Worm (Caenorhabditis elegans): ENCODE data around the gene nucl-1.

ce11 chrIV:8289505-8289579 is at the start of gene nucl-1:
- no peak for TF ChIP-seq nhr-67 (tag; optimal IDR thresholded peaks at IDR 0.05)
- no peak for TF ChIP-seq ama-1 (optimal IDR thresholded peaks at IDR 0.05)
- TF ChIP-seq ceh-28 (tag; optimal IDR thresholded peaks at IDR 0.05), result no peak
- no peak for TF ChIP-seq R02D3.7 (tag; optimal IDR thresholded peaks at IDR 0.05)
- no peak for TF ChIP-seq mml-1 (tag; optimal IDR thresholded peaks at IDR 0.05)
- no peak for TF ChIP-seq pqm-1 (tag; optimal IDR thresholded peaks at IDR 0.05)
- TF ChIP-seq nfya-1 (tag; optimal IDR thresholded peaks at IDR 0.05; ENCODE audit: insufficient read depth), result no peak
- no peak for TF ChIP-seq snpc-4 (tag; optimal IDR thresholded peaks at IDR 0.05)
- TF ChIP-seq ztf-11 (tag; optimal IDR thresholded peaks at IDR 0.05), result no peak
- no peak for TF ChIP-seq pha-4 (tag; optimal IDR thresholded peaks at IDR 0.05)
- no peak for TF ChIP-seq jun-1 (tag; optimal IDR thresholded peaks at IDR 0.05)
- TF ChIP-seq nhr-77 (tag; optimal IDR thresholded peaks at IDR 0.05), result no peak
- no peak for TF ChIP-seq unc-39 (tag; optimal IDR thresholded peaks at IDR 0.05)

Measured in whole organism, L3 larva.